Worm (Caenorhabditis elegans): ENCODE data around the gene C49C3.10.
"Not testable (repeated sequence)": the region's sequence is repeated elsewhere in the genome, so short reads cannot be mapped to it uniquely, and the experiment has no call there.

- TF ChIP-seq C16A3.4 (tag; optimal IDR thresholded peaks at IDR 0.05); ztf-4 (tag; optimal IDR thresholded peaks at IDR 0.05); elt-3 (tag; optimal IDR thresholded peaks at IDR 0.05); lin-13 (GFP tag; optimal IDR thresholded peaks at IDR 0.05); lin-39 (tag; optimal IDR thresholded peaks at IDR 0.05); lir-3 (tag; optimal IDR thresholded peaks at IDR 0.05; ENCODE audit: poor library complexity); mdl-1 (tag; optimal IDR thresholded peaks at IDR 0.05); lsy-2 (tag; optimal IDR thresholded peaks at IDR 0.05); blmp-1 (tag; optimal IDR thresholded peaks at IDR 0.05); zag-1 (tag; optimal IDR thresholded peaks at IDR 0.05); aly-2 (tag; optimal IDR thresholded peaks at IDR 0.05); fos-1 (tag; optimal IDR thresholded peaks at IDR 0.05); fkh-10 (GFP tag; optimal IDR thresholded peaks at IDR 0.05): not testable (repeated sequence)
These were observed 31.5 kb downstream of the C49C3.10 start, which contains the start of gene T28F3.8 for ce11 chrIV:17307223-17307622.
